Worm (Caenorhabditis elegans) whole organism, L4 larva: ENCODE data around the gene srx-46.

Source experiments
- F26F4.8 ChIP-seq: fragments of 200-800 bp; sonication (Bioruptor generic); conservative IDR thresholded peaks from 2 replicates; pipeline ENCODE4 v1.3.6; 2022; ENCODE audit warnings: missing genetic modification characterization, missing compliant biosample characterization
- F37D6.2 ChIP-seq: sonication (generic microtip); optimal IDR thresholded peaks from 2 replicates; lab custom pipeline; 2016; ENCODE audit warnings: mild to moderate bottlenecking, missing genetic modification characterization, missing compliant biosample characterization
- F49E8.2 ChIP-seq: sonication (generic microtip); optimal IDR thresholded peaks from 2 replicates; lab custom pipeline; 2016; ENCODE audit warnings: missing compliant biosample characterization, mild to moderate bottlenecking, missing genetic modification characterization, borderline replicate concordance
- R02D3.7 ChIP-seq: fragments of 150-350 bp; sonication (generic microtip); optimal IDR thresholded peaks from 3 replicates; lab custom pipeline; 2014; ENCODE audit warnings: missing biosample characterization, missing genetic modification characterization
- T20F7.1 ChIP-seq: fragments of 200-800 bp; sonication (Bioruptor generic); optimal IDR thresholded peaks from 2 replicates; lab custom pipeline; 2018; ENCODE audit warnings: mild to moderate bottlenecking, missing genetic modification characterization, missing compliant biosample characterization
- Y48G9A.11 ChIP-seq: fragments of 200-800 bp; sonication (Bioruptor generic); IDR thresholded peaks from 2 replicates; pipeline ENCODE4 v1.3.6; 2022; ENCODE audit warnings: missing genetic modification reagents, missing genetic modification characterization, missing compliant biosample characterization
- Y75B8A.6 ChIP-seq: fragments of 200-800 bp; sonication (Bioruptor generic); IDR thresholded peaks from 2 replicates; pipeline ENCODE4 v1.3.6; 2022; ENCODE audit warnings: missing genetic modification reagents, missing genetic modification characterization, missing compliant biosample characterization
- ZK337.2 ChIP-seq: fragments of 200-800 bp; sonication (Bioruptor generic); IDR thresholded peaks from 2 replicates; pipeline ENCODE4 v1.3.6; 2022; ENCODE audit warnings: missing genetic modification reagents, missing genetic modification characterization, missing compliant biosample characterization
- ZK546.5 ChIP-seq, 2 experiments: sonication (generic microtip); optimal IDR thresholded peaks; 2 replicates each; lab custom pipeline; 2017; ENCODE audit warnings: missing biosample characterization in 2 of 2, missing genetic modification characterization in 2 of 2
- aha-1 ChIP-seq: fragments of 150-350 bp; peaks from one replicate; lab custom pipeline; 2014; ENCODE audit warnings: missing biosample characterization, missing genetic modification characterization
- ceh-82 ChIP-seq: sonication (generic microtip); optimal IDR thresholded peaks from 2 replicates; lab custom pipeline; 2017; ENCODE audit warnings: missing biosample characterization, missing genetic modification characterization
- ces-1 ChIP-seq: fragments of 150-350 bp; sonication (generic microtip); optimal IDR thresholded peaks from 4 replicates; lab custom pipeline; 2014; ENCODE audit warnings: missing biosample characterization, missing genetic modification reagents, missing genetic modification characterization
- daf-16 ChIP-seq, 3 experiments: sonication (generic microtip); optimal IDR thresholded peaks; 2 replicates each; lab custom pipeline; 2016 to 2017; ENCODE audit warnings: missing genetic modification characterization in 3 of 3, missing genetic modification reagents in 3 of 3, mild to moderate bottlenecking in 2 of 3, missing compliant biosample characterization in 2 of 3, missing biosample characterization in 1 of 3, moderate library complexity in 1 of 3
- daf-8 ChIP-seq: fragments of 200-800 bp; sonication (Bioruptor generic); IDR thresholded peaks from 2 replicates; pipeline ENCODE4 v1.3.6; 2022; ENCODE audit warnings: missing genetic modification characterization, missing compliant biosample characterization
- dmd-6 ChIP-seq: fragments of 200-800 bp; sonication (Bioruptor generic); IDR thresholded peaks from 2 replicates; pipeline ENCODE4 v1.3.6; 2022; ENCODE audit warnings: missing genetic modification reagents, missing genetic modification characterization, missing compliant biosample characterization
- dmd-9 ChIP-seq: fragments of 200-800 bp; sonication (Bioruptor generic); IDR thresholded peaks from 2 replicates; pipeline ENCODE4 v1.3.6; 2022; ENCODE audit warnings: missing genetic modification reagents, missing genetic modification characterization, missing compliant biosample characterization
- dpl-1 ChIP-seq: fragments of 150-350 bp; optimal IDR thresholded peaks from 2 replicates; lab custom pipeline; 2014; ENCODE audit warnings: missing biosample characterization, missing genetic modification reagents, missing genetic modification characterization
- hif-1 ChIP-seq, 2 experiments: sonication (generic microtip); optimal IDR thresholded peaks; 2 replicates each; lab custom pipeline; 2016 to 2017; ENCODE audit warnings: missing compliant biosample characterization in 2 of 2, missing genetic modification characterization in 2 of 2, missing genetic modification reagents in 2 of 2, missing genotype in 2 of 2, mild to moderate bottlenecking in 1 of 2
- hlh-30 ChIP-seq: sonication (generic microtip); optimal IDR thresholded peaks from 2 replicates; lab custom pipeline; 2017; ENCODE audit warnings: antibody characterized with exemption, mild to moderate bottlenecking, missing genetic modification characterization, missing compliant biosample characterization; ENCODE audit not compliant: insufficient read depth
- hmg-1.1 ChIP-seq: fragments of 200-800 bp; sonication (Bioruptor generic); IDR thresholded peaks from 2 replicates; pipeline ENCODE4 v1.3.6; 2022; ENCODE audit warnings: missing genetic modification reagents, missing genetic modification characterization, missing compliant biosample characterization
- lin-38 ChIP-seq: fragments of 200-800 bp; sonication (Bioruptor generic); IDR thresholded peaks from 2 replicates; pipeline ENCODE4 v1.3.6; 2022; ENCODE audit warnings: missing genetic modification reagents, missing genetic modification characterization, missing compliant biosample characterization
- lin-39 ChIP-seq: fragments of 150-350 bp; optimal IDR thresholded peaks from 2 replicates; lab custom pipeline; 2014; ENCODE audit warnings: missing biosample characterization, missing genetic modification reagents, missing genetic modification characterization
- lir-3 ChIP-seq: sonication (generic microtip); optimal IDR thresholded peaks from 2 replicates; lab custom pipeline; 2016; ENCODE audit warnings: mild to moderate bottlenecking, missing genetic modification characterization, missing compliant biosample characterization
- lsy-2 ChIP-seq, 2 experiments: fragments of 150-350 bp in 1 of 2; sonication (generic microtip) in 1 of 2; optimal IDR thresholded peaks; 2 replicates each; lab custom pipeline; 2014 to 2017; ENCODE audit warnings: missing biosample characterization in 2 of 2, missing genetic modification characterization in 2 of 2
- mdl-1 ChIP-seq, 2 experiments: fragments of 150-350 bp in 1 of 2; sonication (generic microtip) in 1 of 2; optimal IDR thresholded peaks; 2 replicates each; lab custom pipeline; 2014 to 2017; ENCODE audit warnings: missing biosample characterization in 2 of 2, missing genetic modification characterization in 2 of 2
- mes-2 ChIP-seq: sonication (generic microtip); optimal IDR thresholded peaks from 2 replicates; lab custom pipeline; 2016; ENCODE audit warnings: missing genotype, mild to moderate bottlenecking, missing genetic modification characterization, missing compliant biosample characterization; ENCODE audit not compliant: poor library complexity, severe bottlenecking
- mxl-3 ChIP-seq: fragments of 200-800 bp; sonication (Bioruptor generic); optimal IDR thresholded peaks from 2 replicates; lab custom pipeline; 2018; ENCODE audit warnings: mild to moderate bottlenecking, missing genetic modification characterization, missing compliant biosample characterization
- nhr-28 ChIP-seq: fragments of 150-350 bp; optimal IDR thresholded peaks from 2 replicates; lab custom pipeline; 2014; ENCODE audit warnings: missing biosample characterization, missing genetic modification characterization
- nhr-6 ChIP-seq: fragments of 150-350 bp; optimal IDR thresholded peaks from 2 replicates; lab custom pipeline; 2014; ENCODE audit warnings: missing biosample characterization, missing genetic modification characterization
- nhr-76 ChIP-seq: fragments of 150-350 bp; optimal IDR thresholded peaks from 2 replicates; lab custom pipeline; 2014; ENCODE audit warnings: missing biosample characterization, missing genetic modification characterization
- pha-4 ChIP-seq, 2 experiments: fragments of 150-350 bp in 1 of 2; fragments of 200-800 bp in 1 of 2; sonication (Bioruptor generic) in 1 of 2; IDR thresholded peaks in 1 of 2; optimal IDR thresholded peaks in 1 of 2; 2 replicates each; pipeline versions ENCODE4 v1.3.6 to Lab custom; 2014 to 2022; ENCODE audit warnings: missing genetic modification characterization in 2 of 2, missing genetic modification reagents in 2 of 2, missing biosample characterization in 1 of 2, missing compliant biosample characterization in 1 of 2
- rbr-2 ChIP-seq: sonication (generic microtip); optimal IDR thresholded peaks from 2 replicates; lab custom pipeline; 2016; ENCODE audit warnings: missing genotype, missing genetic modification characterization, missing compliant biosample characterization
- saeg-2 ChIP-seq: fragments of 200-800 bp; sonication (Bioruptor generic); IDR thresholded peaks from 2 replicates; pipeline ENCODE4 v1.3.6; 2022; ENCODE audit warnings: missing genetic modification reagents, missing genetic modification characterization, missing compliant biosample characterization
- set-16 ChIP-seq: fragments of 200-800 bp; sonication (Bioruptor generic); IDR thresholded peaks from 2 replicates; pipeline ENCODE4 v1.3.6; 2022; ENCODE audit warnings: missing genetic modification reagents, missing genetic modification characterization, missing compliant biosample characterization
- snpc-1.2 ChIP-seq: fragments of 200-800 bp; sonication (Bioruptor generic); IDR thresholded peaks from 2 replicates; pipeline ENCODE4 v1.3.6; 2022; ENCODE audit warnings: missing genetic modification reagents, missing genetic modification characterization, missing compliant biosample characterization
- snpc-4 ChIP-seq: fragments of 150-350 bp; optimal IDR thresholded peaks from 2 replicates; lab custom pipeline; 2014; ENCODE audit warnings: missing biosample characterization, missing genetic modification characterization
- unc-130 ChIP-seq: sonication (generic microtip); optimal IDR thresholded peaks from 2 replicates; lab custom pipeline; 2016; ENCODE audit warnings: missing genetic modification reagents, missing genetic modification characterization, missing compliant biosample characterization
- unc-62 ChIP-seq, 3 experiments: fragments of 150-350 bp in 1 of 3; sonication (generic microtip); optimal IDR thresholded peaks in 2 of 3; peaks in 1 of 3; 1 replicate in 1 of 3; 2 replicates in 2 of 3; lab custom pipeline; 2014 to 2017; ENCODE audit warnings: missing biosample characterization in 3 of 3, missing genetic modification characterization in 3 of 3, missing genetic modification reagents in 3 of 3, missing genotype in 1 of 3
- ztf-7 ChIP-seq: fragments of 150-350 bp; optimal IDR thresholded peaks from 2 replicates; lab custom pipeline; 2014; ENCODE audit warnings: missing biosample characterization, missing genetic modification characterization

Gene srx-46

ce11 chrV:9327691-9328090 lies 25.4 kb upstream of the srx-46 start (continued):
- TF ChIP-seq mdl-1 (tag; optimal IDR thresholded peaks at IDR 0.05; lab: Kevin White, UChicago) (peak in 1 of 2 experiments; percentile 28), Y48G9A.11 (GFP tag; lab: Robert Waterston, UW) (no peak), nhr-76 (tag; lab: Kevin White, UChicago) (no peak), dpl-1 (GFP tag; lab: Kevin White, UChicago) (no peak), snpc-1.2 (no peak), ces-1 (GFP tag; lab: Kevin White, UChicago) (no peak), unc-130 (no peak), ZK337.2 (GFP tag; lab: Robert Waterston, UW) (no peak), hif-1 (tag; optimal IDR thresholded peaks at IDR 0.05; lab: Kevin White, UChicago) (no peak), R02D3.7 (tag; lab: Kevin White, UChicago) (no peak), mes-2 (tag; lab: Kevin White, UChicago) (no peak), nhr-6 (tag; lab: Kevin White, UChicago) (no peak), ZK546.5 (tag; optimal IDR thresholded peaks at IDR 0.05; lab: Kevin White, UChicago) (no peak), daf-8 (no peak), lin-38 (no peak)

- TF ChIP-seq aha-1 (tag; lab: Kevin White, UChicago): no peak
- TF ChIP-seq daf-16 (GFP tag; optimal IDR thresholded peaks at IDR 0.05; lab: Kevin White, UChicago): no peak
- peak; percentile 24 for TF ChIP-seq daf-16 (tag; optimal IDR thresholded peaks at IDR 0.05; lab: Kevin White, UChicago)
- TF ChIP-seq ceh-82: no peak
- no peak for TF ChIP-seq ztf-7
Observed at ce11 chrV:9328670-9329069, 24.4 kb upstream of the srx-46 start, which contains the start of gene K07B1.4. Gene K07B1.4, plus strand, starts transcription at chrV:9328970.

- TF ChIP-seq hlh-30: peak; percentile 8
- TF ChIP-seq aha-1 (tag; lab: Kevin White, UChicago): peak; percentile 46
- no peak for TF ChIP-seq daf-16 (GFP tag; optimal IDR thresholded peaks at IDR 0.05; lab: Kevin White, UChicago)
- peak; percentile 74 for TF ChIP-seq daf-16 (tag; optimal IDR thresholded peaks at IDR 0.05; lab: Kevin White, UChicago)
- no peak for TF ChIP-seq F37D6.2 (tag; lab: Kevin White, UChicago)
- peak; percentile 97 for TF ChIP-seq nhr-28 (tag; lab: Kevin White, UChicago)
- no peak for TF ChIP-seq lir-3 (tag; lab: Kevin White, UChicago)
- peak; percentile 0 for TF ChIP-seq mes-2 (tag; lab: Kevin White, UChicago)
- TF ChIP-seq, all 104 proteins: peak for 5
Observed at ce11 chrV:9329245-9329979, 23.6 kb upstream of the srx-46 start.

DNA sequence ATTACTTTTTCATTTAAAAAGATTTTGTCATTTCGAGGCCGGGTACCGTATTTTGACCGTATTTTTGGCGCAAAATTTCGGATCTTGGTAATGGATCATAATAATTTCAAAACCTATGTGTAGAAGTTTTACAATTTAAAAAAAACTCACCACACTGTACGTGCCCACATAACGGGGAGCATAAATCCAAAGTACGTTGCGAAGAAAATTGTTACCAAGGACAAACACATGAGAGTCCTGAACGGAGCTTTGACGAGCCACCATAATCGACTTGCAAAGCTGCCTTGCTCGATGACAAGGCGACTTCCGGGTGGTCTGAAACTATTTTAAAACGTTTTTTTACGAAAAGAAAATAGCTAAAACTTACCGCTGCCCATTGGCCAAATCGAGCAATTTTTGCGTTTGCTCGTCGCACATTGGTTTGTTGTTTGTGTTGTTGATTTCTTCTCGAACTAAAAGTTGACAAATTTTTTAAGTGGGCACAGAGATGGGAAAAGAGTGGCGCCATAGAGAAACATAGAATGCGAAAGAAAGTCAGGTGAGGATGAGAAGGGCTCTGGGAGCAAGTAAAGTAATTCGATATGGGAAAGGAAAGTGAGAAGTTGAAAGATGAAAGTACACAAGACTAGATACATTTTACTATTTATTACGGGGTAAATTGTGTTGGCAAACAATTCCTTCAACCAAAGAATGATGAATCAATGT lies 20.3 kb upstream of the srx-46 start:
- TF ChIP-seq hmg-1.1 (GFP tag; lab: Robert Waterston, UW): no peak
- TF ChIP-seq rbr-2: no peak
- TF ChIP-seq unc-62 (GFP tag; optimal IDR thresholded peaks at IDR 0.05 in 1 of 2; lab: Kevin White, UChicago): peak in 1 of 2 experiments; percentile 37
- TF ChIP-seq unc-62 (tag; optimal IDR thresholded peaks at IDR 0.05; lab: Kevin White, UChicago): no peak
- TF ChIP-seq nhr-28 (tag; lab: Kevin White, UChicago): peak; percentile 3
- no peak for TF ChIP-seq snpc-4
- no peak for TF ChIP-seq hlh-30
- TF ChIP-seq pha-4 (GFP tag; IDR thresholded peaks at IDR 0.05; lab: Robert Waterston, UW): no peak
- TF ChIP-seq pha-4 (tag; optimal IDR thresholded peaks at IDR 0.05; lab: Kevin White, UChicago): peak; percentile 77
- TF ChIP-seq F26F4.8 (GFP tag; lab: Robert Waterston, UW): no peak
- TF ChIP-seq dmd-9 (GFP tag; lab: Robert Waterston, UW): no peak
- no peak for TF ChIP-seq hif-1 (tag; optimal IDR thresholded peaks at IDR 0.05; lab: Kevin White, UChicago)
- TF ChIP-seq daf-16 (GFP tag; optimal IDR thresholded peaks at IDR 0.05; lab: Kevin White, UChicago): no peak
- peak; percentile 40 for TF ChIP-seq daf-16 (tag; optimal IDR thresholded peaks at IDR 0.05; lab: Kevin White, UChicago)
- no peak for TF ChIP-seq R02D3.7 (tag; lab: Kevin White, UChicago)
- TF ChIP-seq F49E8.2 (tag; lab: Kevin White, UChicago): no peak
- no peak for TF ChIP-seq lsy-2 (tag; optimal IDR thresholded peaks at IDR 0.05; lab: Kevin White, UChicago)
- TF ChIP-seq mxl-3: no peak
- no peak for TF ChIP-seq lin-39 (tag; lab: Kevin White, UChicago)
- TF ChIP-seq dmd-6 (GFP tag; lab: Robert Waterston, UW): peak; percentile 29
- TF ChIP-seq set-16 (GFP tag; lab: Robert Waterston, UW): no peak
- TF ChIP-seq saeg-2: no peak
- no peak for TF ChIP-seq T20F7.1
- TF ChIP-seq ztf-7: no peak
- TF ChIP-seq Y75B8A.6 (GFP tag; lab: Robert Waterston, UW): no peak
